Fruit fly (Drosophila melanogaster): ENCODE measurements around the gene CG10750.

CG10750 gene

DNA sequence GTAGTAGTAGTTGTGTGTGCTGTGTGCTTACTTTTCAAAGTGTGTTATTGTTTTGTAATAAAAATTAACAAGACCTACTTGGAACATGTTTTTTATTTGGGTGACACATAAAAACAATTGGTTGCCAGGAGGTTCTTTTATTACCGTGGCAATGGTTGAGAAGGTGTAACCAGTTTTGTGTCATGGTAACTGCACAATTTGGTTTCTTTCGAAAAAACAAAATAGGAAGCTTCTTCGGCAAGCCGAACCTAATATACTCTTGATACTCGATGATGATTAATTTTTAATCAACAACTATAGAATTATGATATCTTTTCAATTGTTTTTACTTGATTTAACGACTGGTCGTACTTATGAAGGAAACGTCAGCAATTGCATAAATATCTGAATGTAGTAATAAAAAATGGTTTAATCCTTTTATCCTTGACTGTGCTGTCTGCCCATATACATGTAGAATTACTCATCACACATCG, at the start of gene CG10750, which contains the start of gene CG17564:
Gene CG10750, plus strand, starts transcription at position 423 of the 473 bp plus-strand sequence.
Gene CG17564, minus strand, starts transcription at position 101 of the 473 bp plus-strand sequence.
- TF ChIP-seq CG12768 (GFP tag; optimal IDR thresholded peaks at IDR 0.05): no peak
- no peak for TF ChIP-seq CG5204 (GFP tag; optimal IDR thresholded peaks at IDR 0.05)
- TF ChIP-seq CG11617 (GFP tag; optimal IDR thresholded peaks at IDR 0.05): no peak
- no peak for TF ChIP-seq CG1620 (GFP tag; optimal IDR thresholded peaks at IDR 0.05)
- no peak for TF ChIP-seq pad (GFP tag; optimal IDR thresholded peaks at IDR 0.05)
- no peak for TF ChIP-seq kay (GFP tag; ENCODE audit: borderline replicate concordance)
- no peak for TF ChIP-seq cic (GFP tag; optimal IDR thresholded peaks at IDR 0.05)
- TF ChIP-seq Mnt (GFP tag; optimal IDR thresholded peaks at IDR 0.05): no peak
- TF ChIP-seq Hr96 (GFP tag; optimal IDR thresholded peaks at IDR 0.05): no peak
- TF ChIP-seq CG33017 (tag; optimal IDR thresholded peaks at IDR 0.05): no peak
- no peak for TF ChIP-seq bab1 (GFP tag; optimal IDR thresholded peaks at IDR 0.05)
- no peak for TF ChIP-seq tj (GFP tag; optimal IDR thresholded peaks at IDR 0.05)

DNA sequence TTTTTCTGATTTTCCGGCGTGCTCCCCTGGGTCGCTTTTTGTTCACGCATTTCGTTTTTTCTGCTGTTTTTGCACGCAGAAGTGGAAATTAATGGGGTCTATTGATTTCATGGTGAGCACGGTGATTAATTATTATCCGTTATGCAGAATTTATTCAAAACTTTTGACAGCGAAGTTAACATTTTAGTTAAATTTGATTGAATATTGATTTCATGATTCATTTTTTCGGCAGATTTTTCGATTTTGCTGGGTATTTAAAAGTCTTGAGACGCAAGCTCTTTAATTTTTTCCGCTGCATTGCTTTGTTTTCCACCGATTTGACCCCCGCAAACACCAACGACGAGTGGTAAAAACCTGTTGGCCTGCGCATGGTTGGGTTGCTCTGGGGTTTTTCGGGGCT, 47.6 kb upstream of the CG10750 start:
- TF ChIP-seq Mnt (GFP tag; optimal IDR thresholded peaks at IDR 0.05) (no peak), cic (GFP tag; optimal IDR thresholded peaks at IDR 0.05) (no peak), CG7045 (GFP tag; optimal IDR thresholded peaks at IDR 0.05) (no peak)

DNA sequence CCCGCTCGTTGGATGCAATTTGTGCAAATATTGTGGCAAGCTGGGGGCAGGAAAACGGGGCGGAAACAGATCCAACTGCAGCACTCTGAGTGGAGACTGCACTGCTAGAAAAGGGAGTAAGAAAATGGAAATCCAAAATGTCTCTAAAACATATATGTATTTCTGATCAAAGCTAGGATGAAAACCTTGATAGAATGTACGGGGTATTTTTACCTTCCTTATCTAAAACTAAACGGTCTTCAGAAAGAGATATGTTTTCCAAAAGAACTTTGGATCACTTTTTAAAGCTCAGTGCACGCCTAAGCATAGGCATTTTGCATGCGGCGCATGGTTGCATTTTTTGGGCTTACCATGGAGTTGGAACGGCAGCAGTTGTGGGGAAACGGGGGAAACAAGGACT, 46.0 kb upstream of the CG10750 start:
- TF ChIP-seq tj (GFP tag; optimal IDR thresholded peaks at IDR 0.05): no peak
- no peak for TF ChIP-seq Hr96 (GFP tag; optimal IDR thresholded peaks at IDR 0.05)
- no peak for TF ChIP-seq CG33017 (tag; optimal IDR thresholded peaks at IDR 0.05)
- no peak for TF ChIP-seq kay (GFP tag; ENCODE audit: borderline replicate concordance)
- no peak for TF ChIP-seq toe (GFP tag; optimal IDR thresholded peaks at IDR 0.05)
- TF ChIP-seq Mnt (GFP tag; optimal IDR thresholded peaks at IDR 0.05): no peak
- no peak for TF ChIP-seq CG7101 (tag; optimal IDR thresholded peaks at IDR 0.05)
- no peak for TF ChIP-seq ovo (GFP tag; optimal IDR thresholded peaks at IDR 0.05)
- no peak for TF ChIP-seq pad (GFP tag; optimal IDR thresholded peaks at IDR 0.05)
- TF ChIP-seq cic (GFP tag; optimal IDR thresholded peaks at IDR 0.05): no peak
- no peak for TF ChIP-seq bab1 (GFP tag; optimal IDR thresholded peaks at IDR 0.05)
- TF ChIP-seq CG11617 (GFP tag; optimal IDR thresholded peaks at IDR 0.05): no peak
- TF ChIP-seq Crg-1 (GFP tag; optimal IDR thresholded peaks at IDR 0.05): no peak
- no peak for TF ChIP-seq CG14711 (tag; optimal IDR thresholded peaks at IDR 0.05)
- TF ChIP-seq CG7045 (GFP tag; optimal IDR thresholded peaks at IDR 0.05): no peak
- no peak for TF ChIP-seq cnc (optimal IDR thresholded peaks at IDR 0.05)

DNA sequence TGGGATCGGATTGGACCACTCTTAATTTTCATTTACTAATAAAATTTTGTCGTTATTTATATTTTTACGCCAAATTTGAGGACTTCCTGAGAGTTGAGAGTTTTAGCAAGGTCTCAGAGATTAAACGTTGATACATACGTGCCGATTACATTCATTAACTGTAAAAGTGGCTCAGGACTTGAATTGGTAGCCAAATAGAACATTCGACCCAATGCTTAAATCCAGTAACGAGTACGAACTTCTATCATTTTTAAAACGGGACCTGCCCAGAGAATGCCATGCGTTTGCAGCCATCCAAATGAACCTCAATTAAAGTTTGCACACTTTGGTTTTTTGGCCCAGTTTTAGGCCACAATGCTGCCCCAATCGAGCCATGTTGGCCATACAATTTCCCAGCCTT, 37.9 kb upstream of the CG10750 start, which contains the start of gene CG31797:
Gene CG31797, minus strand, starts transcription at position 101 of the 400 bp plus-strand sequence.
- TF ChIP-seq ovo (GFP tag; optimal IDR thresholded peaks at IDR 0.05): no peak
- TF ChIP-seq CG7101 (tag; optimal IDR thresholded peaks at IDR 0.05): no peak
- TF ChIP-seq cnc (optimal IDR thresholded peaks at IDR 0.05): no peak
- TF ChIP-seq toe (GFP tag; optimal IDR thresholded peaks at IDR 0.05): no peak
- no peak for TF ChIP-seq CG1620 (GFP tag; optimal IDR thresholded peaks at IDR 0.05)
- no peak for TF ChIP-seq cic (GFP tag; optimal IDR thresholded peaks at IDR 0.05)
- no peak for TF ChIP-seq pad (GFP tag; optimal IDR thresholded peaks at IDR 0.05)
- TF ChIP-seq kay (GFP tag; ENCODE audit: borderline replicate concordance): no peak
- TF ChIP-seq CG33017 (tag; optimal IDR thresholded peaks at IDR 0.05): no peak
- TF ChIP-seq bab1 (GFP tag; optimal IDR thresholded peaks at IDR 0.05): no peak
- TF ChIP-seq CG14711 (tag; optimal IDR thresholded peaks at IDR 0.05): no peak
- no peak for TF ChIP-seq Mnt (GFP tag; optimal IDR thresholded peaks at IDR 0.05)
- TF ChIP-seq tj (GFP tag; optimal IDR thresholded peaks at IDR 0.05): no peak

DNA sequence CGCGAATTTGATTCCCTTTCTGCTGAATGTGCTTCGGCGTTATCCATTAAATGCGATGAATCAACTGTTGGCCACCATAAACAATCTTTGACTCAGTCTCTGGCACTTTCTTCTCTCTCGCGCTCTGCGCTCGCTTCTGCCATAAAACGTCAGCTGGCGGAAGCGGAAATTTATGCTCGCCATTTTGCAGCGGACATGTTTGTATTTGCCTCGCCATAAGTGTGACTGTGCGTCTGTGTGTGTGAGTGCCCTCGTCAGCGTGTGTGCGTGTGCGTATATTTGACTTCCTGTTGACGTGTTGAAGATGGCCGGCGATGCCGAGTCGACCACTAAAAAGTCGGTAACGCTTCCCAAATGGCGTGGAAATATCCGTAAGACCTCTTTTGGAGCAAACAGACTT, 36.5 kb upstream of the CG10750 start:
- TF ChIP-seq Hr96 (GFP tag; optimal IDR thresholded peaks at IDR 0.05) (no peak), CG7101 (tag; optimal IDR thresholded peaks at IDR 0.05) (no peak), CG7045 (GFP tag; optimal IDR thresholded peaks at IDR 0.05) (no peak), pad (GFP tag; optimal IDR thresholded peaks at IDR 0.05) (no peak), Crg-1 (GFP tag; optimal IDR thresholded peaks at IDR 0.05) (no peak), cic (GFP tag; optimal IDR thresholded peaks at IDR 0.05) (no peak), Mnt (GFP tag; optimal IDR thresholded peaks at IDR 0.05) (no peak)

DNA sequence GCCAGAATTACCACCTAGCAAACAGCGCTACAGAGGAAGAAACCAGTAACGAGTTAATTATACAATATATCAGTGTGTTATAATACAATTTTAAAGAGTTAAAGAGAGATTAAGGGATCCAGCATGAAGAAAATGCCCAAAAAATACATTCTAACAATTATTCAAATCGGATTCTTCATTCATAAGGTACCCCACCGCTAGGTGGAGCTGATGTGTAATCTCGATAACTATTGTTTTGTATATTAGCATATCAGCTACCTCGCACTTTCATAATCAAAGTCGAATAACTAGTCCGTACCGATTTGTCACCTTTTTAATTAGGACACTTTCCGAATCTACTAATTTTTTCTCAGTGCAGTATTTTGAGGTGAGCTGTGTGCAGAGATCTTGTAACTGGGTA, 29.4 kb upstream of the CG10750 start:
- TF ChIP-seq CG12768 (GFP tag; optimal IDR thresholded peaks at IDR 0.05): no peak
- no peak for TF ChIP-seq Clk (GFP tag; optimal IDR thresholded peaks at IDR 0.05)
- TF ChIP-seq CG1620 (GFP tag; optimal IDR thresholded peaks at IDR 0.05): no peak
- no peak for TF ChIP-seq pad (GFP tag; optimal IDR thresholded peaks at IDR 0.05)
- TF ChIP-seq Mnt (GFP tag; optimal IDR thresholded peaks at IDR 0.05): no peak
- no peak for TF ChIP-seq kay (GFP tag; ENCODE audit: borderline replicate concordance)
- no peak for TF ChIP-seq CG5204 (GFP tag; optimal IDR thresholded peaks at IDR 0.05)
- no peak for TF ChIP-seq CG7101 (tag; optimal IDR thresholded peaks at IDR 0.05)
- TF ChIP-seq ovo (GFP tag; optimal IDR thresholded peaks at IDR 0.05): no peak
- no peak for TF ChIP-seq cnc (optimal IDR thresholded peaks at IDR 0.05)
- no peak for TF ChIP-seq toe (GFP tag; optimal IDR thresholded peaks at IDR 0.05)
- no peak for TF ChIP-seq CG11617 (GFP tag; optimal IDR thresholded peaks at IDR 0.05)
- TF ChIP-seq Crg-1 (GFP tag; optimal IDR thresholded peaks at IDR 0.05): no peak
- TF ChIP-seq CG14711 (tag; optimal IDR thresholded peaks at IDR 0.05): no peak
- TF ChIP-seq tj (GFP tag; optimal IDR thresholded peaks at IDR 0.05): no peak

DNA sequence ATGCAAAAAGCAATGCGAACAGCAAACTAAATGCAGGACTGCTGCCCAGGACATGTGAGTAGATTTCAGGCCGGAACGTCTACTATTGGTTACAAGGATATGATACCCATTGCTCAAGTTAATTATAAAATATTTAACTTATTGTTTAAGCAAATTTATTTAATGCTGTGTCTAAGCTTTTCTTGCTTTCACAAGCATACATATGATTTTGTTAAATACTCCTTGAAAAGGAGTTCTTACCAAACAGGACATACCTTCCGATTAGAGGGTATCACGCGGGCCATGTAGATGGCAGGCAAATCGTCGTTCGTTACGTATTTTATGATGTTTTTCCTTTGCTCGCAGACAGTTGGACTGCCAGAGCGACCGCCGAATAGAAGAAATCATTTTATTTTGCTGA, 14.5 kb upstream of the CG10750 start:
- no peak for TF ChIP-seq kay (GFP tag; ENCODE audit: borderline replicate concordance)
- no peak for TF ChIP-seq bab1 (GFP tag; optimal IDR thresholded peaks at IDR 0.05)
- no peak for TF ChIP-seq CG5204 (GFP tag; optimal IDR thresholded peaks at IDR 0.05)
- TF ChIP-seq Hr96 (GFP tag; optimal IDR thresholded peaks at IDR 0.05): no peak
- TF ChIP-seq Clk (GFP tag; optimal IDR thresholded peaks at IDR 0.05): no peak
- no peak for TF ChIP-seq ovo (GFP tag; optimal IDR thresholded peaks at IDR 0.05)
- no peak for TF ChIP-seq CG12768 (GFP tag; optimal IDR thresholded peaks at IDR 0.05)
- TF ChIP-seq CG11617 (GFP tag; optimal IDR thresholded peaks at IDR 0.05): no peak
- TF ChIP-seq toe (GFP tag; optimal IDR thresholded peaks at IDR 0.05): no peak
- TF ChIP-seq CG33017 (tag; optimal IDR thresholded peaks at IDR 0.05): no peak
- TF ChIP-seq CG7045 (GFP tag; optimal IDR thresholded peaks at IDR 0.05): no peak
- TF ChIP-seq CG7101 (tag; optimal IDR thresholded peaks at IDR 0.05): no peak
- TF ChIP-seq Crg-1 (GFP tag; optimal IDR thresholded peaks at IDR 0.05): no peak
- no peak for TF ChIP-seq cnc (optimal IDR thresholded peaks at IDR 0.05)
- TF ChIP-seq CG14711 (tag; optimal IDR thresholded peaks at IDR 0.05): no peak
- no peak for TF ChIP-seq tj (GFP tag; optimal IDR thresholded peaks at IDR 0.05)
- no peak for TF ChIP-seq cic (GFP tag; optimal IDR thresholded peaks at IDR 0.05)
